Fruit fly (Drosophila melanogaster) whole organism, prepupa: Measurements from ENCODE around the gene CG11349.

Experiments used
- CG10631 ChIP-seq: fragments of 200-800 bp; sonication (Bioruptor generic); optimal IDR thresholded peaks from 2 replicates; lab custom pipeline; 2016; ENCODE audit warnings: missing biosample characterization, missing genetic modification characterization
- CG6808 ChIP-seq: fragments of 200-800 bp; sonication (Bioruptor generic); optimal IDR thresholded peaks from 3 replicates; lab custom pipeline; 2017; ENCODE audit warnings: missing biosample characterization, missing genetic modification characterization, mild to moderate bottlenecking, moderate library complexity, missing genetic modification reagents
- CG8119 ChIP-seq: fragments of 200-800 bp; sonication (Bioruptor generic); IDR thresholded peaks from 3 replicates; pipeline ENCODE4 v1.3.6; 2022; ENCODE audit warnings: missing biosample characterization, missing genetic modification characterization
- Eip93F ChIP-seq: fragments of 200-800 bp; sonication (Bioruptor generic); optimal IDR thresholded peaks from 2 replicates; lab custom pipeline; 2016; ENCODE audit warnings: missing biosample characterization, mild to moderate bottlenecking, missing genetic modification characterization
- Gug ChIP-seq: fragments of 200-800 bp; sonication (Bioruptor generic); IDR thresholded peaks from 2 replicates; pipeline ENCODE4 v1.3.6; 2022; ENCODE audit warnings: missing biosample characterization, missing genetic modification characterization
- Lpt ChIP-seq: fragments of 200-800 bp; sonication (Bioruptor generic); optimal IDR thresholded peaks from 3 replicates; lab custom pipeline; 2016; ENCODE audit warnings: missing biosample characterization, missing genetic modification characterization
- OdsH ChIP-seq: fragments of 200-800 bp; sonication (Bioruptor generic); optimal IDR thresholded peaks from 3 replicates; lab custom pipeline; 2016; ENCODE audit warnings: missing biosample characterization, missing genetic modification characterization
- Sox14 ChIP-seq: fragments of 200-800 bp; sonication (Bioruptor generic); optimal IDR thresholded peaks from 3 replicates; lab custom pipeline; 2016; ENCODE audit warnings: missing biosample characterization, missing genetic modification characterization
- achi ChIP-seq: fragments of 200-800 bp; sonication (Bioruptor generic); optimal IDR thresholded peaks from 3 replicates; lab custom pipeline; 2016; ENCODE audit warnings: missing biosample characterization, missing genetic modification characterization
- dsx ChIP-seq: fragments of 200-800 bp; optimal IDR thresholded peaks from 3 replicates; lab custom pipeline; 2019; ENCODE audit warnings: missing biosample characterization, mild to moderate bottlenecking, missing genetic modification characterization, moderate library complexity; ENCODE audit not compliant: poor library complexity, severe bottlenecking
- topi ChIP-seq: fragments of 200-800 bp; sonication (Bioruptor generic); optimal IDR thresholded peaks from 3 replicates; lab custom pipeline; 2016; ENCODE audit warnings: missing biosample characterization, missing genetic modification characterization

DNA sequence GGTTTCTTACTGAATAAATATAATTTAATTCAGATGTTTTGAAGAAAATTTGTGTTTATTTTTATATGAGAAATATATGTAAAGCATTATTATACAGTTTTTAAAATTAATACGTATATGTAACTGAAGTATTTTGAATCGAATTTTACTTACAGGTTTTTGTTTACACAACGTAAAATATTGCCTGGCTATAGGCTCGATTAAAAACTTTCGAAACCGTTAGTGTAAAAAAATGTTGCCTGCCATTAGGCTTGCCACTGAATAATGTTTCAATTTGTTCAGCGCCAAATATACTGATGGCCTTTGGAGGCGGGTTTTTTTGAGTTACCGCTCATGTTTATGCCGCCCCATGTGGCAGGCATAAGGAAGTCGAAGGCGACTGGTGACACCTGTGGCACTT is 46.3 kb upstream of the CG11349 start:
- no peak for TF ChIP-seq Gug (GFP tag; lab: Robert Waterston, UW)
- no peak for TF ChIP-seq topi (GFP tag; lab: Kevin White, UChicago)
- TF ChIP-seq CG10631 = no peak
- no peak for TF ChIP-seq Lpt (GFP tag; lab: Kevin White, UChicago)
- no peak for TF ChIP-seq Eip93F (GFP tag; lab: Kevin White, UChicago)
- no peak for TF ChIP-seq OdsH
- no peak for TF ChIP-seq achi (GFP tag; lab: Kevin White, UChicago)
- TF ChIP-seq dsx = no peak
- TF ChIP-seq CG6808 (GFP tag; lab: Kevin White, UChicago) = no peak
- no peak for TF ChIP-seq Sox14
- no peak for TF ChIP-seq CG8119
